Worm (Caenorhabditis elegans) whole organism, mixed stage, embryonic: ENCODE results near the gene C46C11.4.

Experiments used
- ceh-83 ChIP-seq: fragments of 200-800 bp; sonication (Bioruptor generic); optimal IDR thresholded peaks from 2 replicates; lab custom pipeline; 2018; ENCODE audit warnings: mild to moderate bottlenecking, missing genetic modification characterization, missing compliant biosample characterization
- elt-3 ChIP-seq: fragments of 150-350 bp; optimal IDR thresholded peaks from 2 replicates; lab custom pipeline; 2014; ENCODE audit warnings: missing biosample characterization, missing genetic modification characterization
- hlh-1 ChIP-seq: fragments of 150-350 bp; optimal IDR thresholded peaks from 2 replicates; lab custom pipeline; 2014; ENCODE audit warnings: missing biosample characterization, missing genetic modification reagents, missing genetic modification characterization
- mab-5 ChIP-seq: fragments of 150-350 bp; optimal IDR thresholded peaks from 2 replicates; lab custom pipeline; 2014; ENCODE audit warnings: missing biosample characterization, missing genetic modification characterization
- mep-1 ChIP-seq: fragments of 150-350 bp; optimal IDR thresholded peaks from 2 replicates; lab custom pipeline; 2017; ENCODE audit warnings: missing biosample characterization, missing genetic modification reagents, missing genetic modification characterization, inconsistent platforms
- nhr-12 ChIP-seq: fragments of 150-350 bp; optimal IDR thresholded peaks from 2 replicates; lab custom pipeline; 2014; ENCODE audit warnings: missing biosample characterization, missing genetic modification characterization
- nhr-237 ChIP-seq: fragments of 150-350 bp; optimal IDR thresholded peaks from 2 replicates; lab custom pipeline; 2014; ENCODE audit warnings: missing biosample characterization, missing genetic modification characterization
- sptf-1 ChIP-seq: sonication (generic microtip); optimal IDR thresholded peaks from 2 replicates; lab custom pipeline; 2017; ENCODE audit warnings: mild to moderate bottlenecking, missing genetic modification characterization, moderate library complexity, missing compliant biosample characterization
- unc-39 ChIP-seq: fragments of 150-350 bp; optimal IDR thresholded peaks from 2 replicates; lab custom pipeline; 2014; ENCODE audit warnings: missing biosample characterization, missing genetic modification characterization

DNA sequence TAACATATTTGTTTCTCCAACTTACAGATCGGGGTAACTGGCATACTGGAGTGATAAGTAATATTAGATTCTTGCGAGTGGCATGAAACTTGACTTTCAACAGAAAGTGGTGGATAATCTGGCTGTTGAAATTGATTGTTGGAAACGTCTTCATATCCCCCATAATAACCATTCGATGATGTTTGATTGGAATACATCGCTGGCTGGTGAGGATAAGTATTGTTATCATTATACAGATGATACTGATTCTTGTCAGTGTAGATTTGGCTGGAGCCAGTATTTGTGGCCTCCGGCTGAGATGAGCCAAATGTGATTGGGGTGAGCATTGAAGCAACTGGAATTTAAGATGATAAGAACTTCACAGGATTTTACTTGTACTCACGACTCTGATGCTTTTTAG lies 32.0 kb downstream of the C46C11.4 start:
- TF ChIP-seq mab-5: no peak
- TF ChIP-seq unc-39 (tag; lab: Kevin White, UChicago): no peak
- no peak for TF ChIP-seq hlh-1 (tag; lab: Kevin White, UChicago)
- no peak for TF ChIP-seq ceh-83 (GFP tag; lab: Kevin White, UChicago)
- TF ChIP-seq elt-3: no peak
- TF ChIP-seq sptf-1 (tag; lab: Kevin White, UChicago): no peak
- no peak for TF ChIP-seq nhr-237 (tag; lab: Kevin White, UChicago)
- no peak for TF ChIP-seq mep-1 (tag; lab: Kevin White, UChicago)
- no peak for TF ChIP-seq nhr-12 (tag; lab: Kevin White, UChicago)
